Fruit fly (Drosophila melanogaster) whole organism, embryonic: ENCODE data around the gene Ran-like.

Source experiments
- CG11696 ChIP-seq: fragments of 200-800 bp; sonication (Bioruptor generic); IDR thresholded peaks from 2 replicates; pipeline ENCODE4 v1.3.6; 2022; ENCODE audit warnings: missing biosample characterization, missing genetic modification characterization
- CG12769 ChIP-seq: fragments of 200-800 bp; sonication (Bioruptor generic); optimal IDR thresholded peaks from 2 replicates; lab custom pipeline; 2019; ENCODE audit warnings: missing biosample characterization, mild to moderate bottlenecking, missing genetic modification characterization, moderate library complexity
- CG13287 ChIP-seq: fragments of 200-800 bp; sonication (Bioruptor generic); IDR thresholded peaks from 2 replicates; pipeline ENCODE4 v1.3.6; 2022; ENCODE audit warnings: missing biosample characterization, missing genetic modification characterization; ENCODE audit not compliant: partially characterized antibody
- CG15479 ChIP-seq: fragments of 200-800 bp; sonication (Bioruptor generic); optimal IDR thresholded peaks from 3 replicates; lab custom pipeline; 2019; ENCODE audit warnings: missing biosample characterization, mild to moderate bottlenecking, missing genetic modification characterization, moderate library complexity
- CG15601 ChIP-seq: fragments of 200-800 bp; sonication (Bioruptor generic); optimal IDR thresholded peaks from 3 replicates; lab custom pipeline; 2019; ENCODE audit warnings: missing biosample characterization, mild to moderate bottlenecking, missing genetic modification characterization, moderate library complexity
- CG1792 ChIP-seq: fragments of 200-800 bp; sonication (Bioruptor generic); optimal IDR thresholded peaks from 2 replicates; lab custom pipeline; 2016; ENCODE audit warnings: missing biosample characterization, missing genetic modification characterization
- CG2712 ChIP-seq: fragments of 200-800 bp; optimal IDR thresholded peaks from 3 replicates; lab custom pipeline; 2019; ENCODE audit warnings: missing biosample characterization, mild to moderate bottlenecking, missing genetic modification characterization, moderate library complexity
- CG3065 ChIP-seq: fragments of 200-800 bp; sonication (Bioruptor generic); optimal IDR thresholded peaks from 2 replicates; lab custom pipeline; 2016; ENCODE audit warnings: missing biosample characterization, missing genetic modification characterization
- CG34224 ChIP-seq: fragments of 200-800 bp; sonication (Bioruptor generic); IDR thresholded peaks from 3 replicates; pipeline ENCODE4 v1.3.6; 2022; ENCODE audit warnings: missing biosample characterization, missing genetic modification characterization; ENCODE audit not compliant: partially characterized antibody
- CG3838 ChIP-seq: fragments of 200-800 bp; sonication (Bioruptor generic); optimal IDR thresholded peaks from 3 replicates; lab custom pipeline; 2016; ENCODE audit warnings: missing biosample characterization, missing genetic modification characterization
- CG6689 ChIP-seq: fragments of 200-800 bp; sonication (Bioruptor generic); IDR thresholded peaks from 2 replicates; pipeline ENCODE4 v1.3.6; 2022; ENCODE audit warnings: missing biosample characterization, missing genetic modification characterization
- CG6765 ChIP-seq: fragments of 200-800 bp; sonication (Bioruptor generic); optimal IDR thresholded peaks from 3 replicates; lab custom pipeline; 2017; ENCODE audit warnings: missing biosample characterization, mild to moderate bottlenecking, missing genetic modification characterization
- CG7271 ChIP-seq: fragments of 200-800 bp; sonication (Bioruptor generic); optimal IDR thresholded peaks from 2 replicates; lab custom pipeline; 2018; ENCODE audit warnings: missing biosample characterization, mild to moderate bottlenecking, missing genetic modification characterization, moderate library complexity
- CG7357 ChIP-seq: fragments of 200-800 bp; sonication (Bioruptor generic); IDR thresholded peaks from 3 replicates; pipeline ENCODE4 v1.3.6; 2022; ENCODE audit warnings: missing biosample characterization, missing genetic modification characterization
- CG7928 ChIP-seq: fragments of 200-800 bp; sonication (Bioruptor generic); optimal IDR thresholded peaks from 2 replicates; lab custom pipeline; 2017; ENCODE audit warnings: missing biosample characterization, mild to moderate bottlenecking, missing genetic modification characterization
- CG8944 ChIP-seq: fragments of 200-800 bp; sonication (Bioruptor generic); optimal IDR thresholded peaks from 3 replicates; lab custom pipeline; 2016; ENCODE audit warnings: missing biosample characterization, missing genetic modification characterization
- CHES-1-like ChIP-seq: fragments of 200-800 bp; sonication (Bioruptor generic); optimal IDR thresholded peaks from 2 replicates; lab custom pipeline; 2016; ENCODE audit warnings: missing biosample characterization, missing genetic modification characterization
- Dad ChIP-seq: fragments of 200-800 bp; sonication (Bioruptor generic); optimal IDR thresholded peaks from 3 replicates; lab custom pipeline; 2016; ENCODE audit warnings: missing biosample characterization, missing genetic modification characterization
- Dref ChIP-seq: fragments of 200-800 bp; sonication (Bioruptor generic); IDR thresholded peaks from 2 replicates; pipeline ENCODE4 v1.3.6; 2022; ENCODE audit warnings: missing biosample characterization, missing genetic modification characterization
- Nf-YC ChIP-seq: fragments of 200-800 bp; optimal IDR thresholded peaks from 3 replicates; lab custom pipeline; 2019; ENCODE audit warnings: missing biosample characterization, mild to moderate bottlenecking, missing genetic modification characterization, moderate library complexity
- Opbp ChIP-seq: fragments of 200-800 bp; sonication (Bioruptor generic); IDR thresholded peaks from 3 replicates; pipeline ENCODE4 v1.3.6; 2022; ENCODE audit warnings: missing biosample characterization, missing genetic modification characterization; ENCODE audit not compliant: partially characterized antibody
- Poxn ChIP-seq: fragments of 200-800 bp; sonication (Bioruptor generic); IDR thresholded peaks from 2 replicates; pipeline ENCODE4 v1.3.6; 2022; ENCODE audit warnings: missing biosample characterization, missing genetic modification characterization
- Scr ChIP-seq: fragments of 200-800 bp; sonication (Bioruptor generic); IDR thresholded peaks from 2 replicates; pipeline ENCODE4 v1.3.6; 2022; ENCODE audit warnings: missing biosample characterization, missing genetic modification characterization; ENCODE audit not compliant: partially characterized antibody
- Spps ChIP-seq: fragments of 200-800 bp; sonication (Bioruptor generic); optimal IDR thresholded peaks from 2 replicates; lab custom pipeline; 2018; ENCODE audit warnings: missing biosample characterization, mild to moderate bottlenecking, missing genetic modification characterization
- YL-1 ChIP-seq: fragments of 200-800 bp; sonication (Bioruptor generic); optimal IDR thresholded peaks from 3 replicates; lab custom pipeline; 2017; ENCODE audit warnings: missing biosample characterization, mild to moderate bottlenecking, missing genetic modification characterization
- ap ChIP-seq: fragments of 200-800 bp; sonication (Bioruptor generic); IDR thresholded peaks from 2 replicates; pipeline ENCODE4 v1.3.6; 2022; ENCODE audit warnings: missing biosample characterization, missing genetic modification characterization
- ara ChIP-seq: fragments of 200-800 bp; sonication (Bioruptor generic); IDR thresholded peaks from 2 replicates; pipeline ENCODE4 v1.3.6; 2022; ENCODE audit warnings: missing biosample characterization, missing genetic modification characterization
- bowl ChIP-seq: fragments of 200-800 bp; sonication (Bioruptor generic); IDR thresholded peaks from 2 replicates; pipeline ENCODE4 v1.3.6; 2022; ENCODE audit warnings: missing biosample characterization, missing genetic modification characterization
- cad ChIP-seq: fragments of >200 bp; optimal IDR thresholded peaks from 2 replicates; lab custom pipeline; 2017; ENCODE audit warnings: missing biosample characterization, missing genetic modification characterization
- cg ChIP-seq: fragments of 200-800 bp; sonication (Bioruptor generic); optimal IDR thresholded peaks from 3 replicates; lab custom pipeline; 2019; ENCODE audit warnings: missing biosample characterization, mild to moderate bottlenecking, missing genetic modification characterization, moderate library complexity
- chif ChIP-seq, 2 experiments: fragments of 200-800 bp; sonication (Bioruptor generic); optimal IDR thresholded peaks; 3 replicates each; lab custom pipeline; 2016; ENCODE audit warnings: missing biosample characterization in 2 of 2, missing genetic modification characterization in 2 of 2
- exex ChIP-seq: fragments of 200-800 bp; sonication (Bioruptor generic); optimal IDR thresholded peaks from 4 replicates; lab custom pipeline; 2018; ENCODE audit warnings: missing biosample characterization, mild to moderate bottlenecking, missing genetic modification characterization, moderate library complexity
- fd96Cb ChIP-seq: fragments of 200-800 bp; sonication (Bioruptor generic); optimal IDR thresholded peaks from 2 replicates; lab custom pipeline; 2018; ENCODE audit warnings: missing biosample characterization, mild to moderate bottlenecking, missing genetic modification characterization, moderate library complexity
- ham ChIP-seq: fragments of 200-800 bp; sonication (Bioruptor generic); IDR thresholded peaks from 2 replicates; pipeline ENCODE4 v1.3.6; 2022; ENCODE audit warnings: missing biosample characterization, missing genetic modification characterization
- inv ChIP-seq: fragments of 200-800 bp; sonication (Bioruptor generic); IDR thresholded peaks from 2 replicates; pipeline ENCODE4 v1.3.6; 2022; ENCODE audit warnings: missing biosample characterization, missing genetic modification characterization; ENCODE audit not compliant: partially characterized antibody
- lola ChIP-seq, 3 experiments: fragments of >200 bp in 2 of 3; fragments of 200-800 bp in 1 of 3; sonication (Bioruptor generic) in 1 of 3; optimal IDR thresholded peaks; 2 replicates each; lab custom pipeline; 2017 to 2019; ENCODE audit warnings: missing biosample characterization in 3 of 3, missing genetic modification characterization in 3 of 3, mild to moderate bottlenecking in 1 of 3, moderate library complexity in 1 of 3
- maf-S ChIP-seq: fragments of 200-800 bp; sonication (Bioruptor generic); optimal IDR thresholded peaks from 2 replicates; lab custom pipeline; 2016; ENCODE audit warnings: missing biosample characterization, missing genetic modification characterization
- mld ChIP-seq: fragments of 200-800 bp; sonication (Bioruptor generic); IDR thresholded peaks from 3 replicates; pipeline ENCODE4 v1.3.6; 2022; ENCODE audit warnings: missing biosample characterization, missing genetic modification characterization; ENCODE audit not compliant: partially characterized antibody
- p53 ChIP-seq: fragments of 200-800 bp; sonication (Bioruptor generic); optimal IDR thresholded peaks from 2 replicates; lab custom pipeline; 2016; ENCODE audit warnings: missing biosample characterization, missing genetic modification characterization
- pho ChIP-seq: fragments of 200-800 bp; sonication (Bioruptor generic); optimal IDR thresholded peaks from 2 replicates; lab custom pipeline; 2016; ENCODE audit warnings: missing biosample characterization, missing genetic modification characterization
- pita ChIP-seq: fragments of 200-800 bp; sonication (Bioruptor generic); optimal IDR thresholded peaks from 2 replicates; lab custom pipeline; 2017; ENCODE audit warnings: missing biosample characterization, mild to moderate bottlenecking, missing genetic modification characterization
- sens-2 ChIP-seq: fragments of 200-800 bp; sonication (Bioruptor generic); IDR thresholded peaks from 2 replicates; pipeline ENCODE4 v1.3.6; 2022; ENCODE audit warnings: missing biosample characterization, missing genetic modification characterization
- slbo ChIP-seq: fragments of 200-800 bp; sonication (Bioruptor generic); IDR thresholded peaks from 2 replicates; pipeline ENCODE4 v1.3.6; 2022; ENCODE audit warnings: missing biosample characterization, missing genetic modification characterization
- tio ChIP-seq: fragments of 200-800 bp; sonication (Bioruptor generic); optimal IDR thresholded peaks from 2 replicates; lab custom pipeline; 2017; ENCODE audit warnings: missing biosample characterization, missing genetic modification characterization, inconsistent platforms
- tna ChIP-seq: fragments of 200-800 bp; sonication (Bioruptor generic); IDR thresholded peaks from 2 replicates; pipeline ENCODE4 v1.3.6; 2022; ENCODE audit warnings: missing biosample characterization, missing genetic modification characterization; ENCODE audit not compliant: partially characterized antibody
- trem ChIP-seq: fragments of 200-800 bp; optimal IDR thresholded peaks from 3 replicates; lab custom pipeline; 2019; ENCODE audit warnings: missing biosample characterization, mild to moderate bottlenecking, missing genetic modification characterization, moderate library complexity
- z ChIP-seq: fragments of 200-800 bp; sonication (Bioruptor generic); IDR thresholded peaks from 3 replicates; pipeline ENCODE4 v1.3.6; 2022; ENCODE audit warnings: missing biosample characterization, missing genetic modification characterization
- zen ChIP-seq: fragments of 200-800 bp; sonication (Bioruptor generic); optimal IDR thresholded peaks from 3 replicates; lab custom pipeline; 2018; ENCODE audit warnings: missing biosample characterization, mild to moderate bottlenecking, missing genetic modification characterization, moderate library complexity
- zf30C ChIP-seq: fragments of 200-800 bp; sonication (Bioruptor generic); optimal IDR thresholded peaks from 3 replicates; lab custom pipeline; 2018; ENCODE audit warnings: missing biosample characterization, mild to moderate bottlenecking, missing genetic modification characterization

The Ran-like gene

DNA sequence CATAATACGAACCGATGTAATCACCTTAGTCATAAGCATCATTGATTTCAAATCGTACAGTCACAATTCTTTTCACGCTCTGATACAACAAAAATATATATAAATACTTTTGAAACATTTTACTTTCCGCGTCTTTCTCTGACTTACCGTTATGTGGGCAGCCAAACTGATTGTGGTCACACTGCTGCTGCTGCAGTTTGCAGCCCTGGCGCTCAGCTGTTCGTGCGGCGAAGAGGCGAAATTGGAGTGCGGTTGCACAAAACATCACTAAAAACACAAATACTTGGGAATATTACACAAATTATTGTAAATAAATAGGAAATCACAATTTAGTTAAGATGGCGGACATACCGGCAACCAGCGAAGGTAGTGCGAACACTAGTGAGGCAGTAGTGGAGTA is 24.2 kb upstream of the Ran-like start, which contains the start of the genes gdl and gdl-ORF39 (continued):
- TF ChIP-seq exex (tag; lab: Kevin White, UChicago) (no peak), bowl (no peak), CHES-1-like (GFP tag; lab: Kevin White, UChicago) (no peak), ap (GFP tag; lab: Robert Waterston, UW) (no peak), CG3838 (GFP tag; lab: Kevin White, UChicago) (no peak), ara (GFP tag; lab: Robert Waterston, UW) (no peak), sens-2 (GFP tag; lab: Robert Waterston, UW) (no peak), CG34224 (GFP tag; lab: Robert Waterston, UW) (peak; percentile 44; the same call in 2 of the 3 replicates), CG7928 (GFP tag; lab: Kevin White, UChicago) (peak; percentile 94), CG15601 (tag; lab: Kevin White, UChicago) (peak; percentile 6), CG2712 (tag; lab: Kevin White, UChicago) (peak; percentile 6), pho (GFP tag; lab: Kevin White, UChicago) (no peak), cg (GFP tag; lab: Kevin White, UChicago) (no peak), YL-1 (peak; percentile 11), CG13287 (GFP tag; lab: Robert Waterston, UW) (peak; percentile 62), CG15479 (peak; percentile 38), Dref (GFP tag; lab: Robert Waterston, UW) (peak; percentile 64), trem (tag; lab: Kevin White, UChicago) (peak; percentile 36)

DNA sequence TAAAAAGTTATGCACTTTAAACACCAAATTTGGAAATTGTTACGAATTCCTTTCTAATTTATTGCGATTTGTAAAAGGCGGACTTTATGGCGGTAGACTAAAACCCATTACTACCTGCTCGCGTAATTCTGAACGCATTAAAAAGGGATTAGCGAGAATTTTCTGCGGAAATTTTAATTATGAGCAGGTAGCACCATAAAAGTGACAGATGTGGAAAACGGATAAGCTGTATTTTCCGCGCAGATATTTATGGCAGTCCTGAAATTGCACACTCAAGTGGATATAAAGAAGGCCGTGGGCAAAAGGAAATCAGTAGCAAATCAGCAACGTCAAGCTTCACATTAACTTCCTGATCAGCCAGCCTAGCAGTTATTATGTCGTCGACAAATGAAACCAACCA is 23.5 kb upstream of the Ran-like start, which contains the start of gene Z600:
TSS of gene Z600 (plus strand) at position 312 of the 400 bp plus-strand sequence.
- TF ChIP-seq zf30C (GFP tag; lab: Kevin White, UChicago) (no peak), pita (GFP tag; lab: Kevin White, UChicago) (no peak), CG7271 (tag; lab: Kevin White, UChicago) (peak; percentile 76), CG6689 (no peak), cad (GFP tag; lab: Kevin White, UChicago) (peak; percentile 95), Nf-YC (tag; lab: Kevin White, UChicago) (no peak), Poxn (no peak), CG3065 (no peak), lola (GFP tag; optimal IDR thresholded peaks at IDR 0.05; lab: Kevin White, UChicago) (no peak), chif (GFP tag; optimal IDR thresholded peaks at IDR 0.05; lab: Kevin White, UChicago) (no peak), mld (0 out of 3 replicates have a peak, but pooled peaks have one; percentile 16), zen (peak; percentile 100), inv (peak; percentile 21; the same call in 1 of the 2 replicates), fd96Cb (tag; lab: Kevin White, UChicago) (no peak), tna (GFP tag; lab: Robert Waterston, UW) (0 out of 2 replicates have a peak, but pooled peaks have one; percentile 14), Scr (GFP tag; lab: Robert Waterston, UW) (no peak)

DNA sequence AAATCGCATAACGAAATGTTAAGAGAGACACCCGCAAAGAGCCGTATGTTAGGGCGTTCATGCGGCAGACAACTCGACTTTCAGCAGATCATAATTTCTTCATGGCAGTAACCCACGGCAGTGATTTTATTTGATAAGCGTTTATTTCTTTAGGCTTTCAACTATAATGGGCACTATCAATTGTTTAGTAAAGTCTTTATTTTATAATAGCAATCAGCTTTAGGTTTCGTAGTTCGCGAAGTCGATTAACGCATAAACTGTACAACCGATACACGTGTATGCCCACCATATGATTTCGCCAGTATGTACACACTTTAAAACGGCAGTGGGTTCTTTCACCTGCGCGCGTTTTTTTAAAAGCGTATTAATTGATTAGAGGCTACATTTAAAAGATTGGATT is 23.0 kb upstream of the Ran-like start, which contains the start of gene CG7841:
TSS of gene CG7841 (minus strand) at position 20 of the 400 bp plus-strand sequence.
- no peak for TF ChIP-seq Opbp
- TF ChIP-seq CG6765 (GFP tag; lab: Kevin White, UChicago) = peak; percentile 98
- TF ChIP-seq CG11696 (GFP tag; lab: Robert Waterston, UW) = peak; percentile 91
- TF ChIP-seq Dad = peak; percentile 96
- TF ChIP-seq CHES-1-like (GFP tag; lab: Kevin White, UChicago) = peak; percentile 96
- TF ChIP-seq z (GFP tag; lab: Robert Waterston, UW) = peak; percentile 79
- peak; percentile 93 for TF ChIP-seq CG8944 (GFP tag; lab: Kevin White, UChicago)
- peak; percentile 94 for TF ChIP-seq slbo
- TF ChIP-seq maf-S = peak; percentile 94
- TF ChIP-seq ham (GFP tag; lab: Robert Waterston, UW) = peak; percentile 78; the same call in 1 of the 2 replicates
- peak; percentile 92 for TF ChIP-seq p53 (GFP tag; lab: Kevin White, UChicago)
- peak; percentile 83 for TF ChIP-seq CG7357 (GFP tag; lab: Robert Waterston, UW)
- peak; percentile 98 for TF ChIP-seq CG12769 (tag; lab: Kevin White, UChicago)
- TF ChIP-seq CG1792 = peak; percentile 96
- TF ChIP-seq tio (GFP tag; lab: Kevin White, UChicago) = peak; percentile 89
- peak; percentile 98 for TF ChIP-seq Spps (tag; lab: Kevin White, UChicago)
